Fruit fly (Drosophila melanogaster): Measurements from ENCODE around the gene Snoo.

dm6 chr2L:8012551-8012950 lies 28.6 kb upstream of the Snoo start:
- no peak for TF ChIP-seq psq (optimal IDR thresholded peaks at IDR 0.05)
- no peak for TF ChIP-seq pan (optimal IDR thresholded peaks at IDR 0.05)
- no peak for TF ChIP-seq CG8478 (optimal IDR thresholded peaks at IDR 0.05)
- no peak for TF ChIP-seq EcR (GFP tag; optimal IDR thresholded peaks at IDR 0.05)
- TF ChIP-seq usp (GFP tag; optimal IDR thresholded peaks at IDR 0.05), result no peak

All from whole organism.